Fruit fly (Drosophila melanogaster) whole organism, prepupa: ENCODE data around the gene Hsp83.
A peak's percentile ranks its signal among the peaks of the same experiment; 100 is the strongest.

ENCODE experiments used
- Blimp-1 ChIP-seq: fragments of 200-800 bp; sonication (Bioruptor generic); optimal IDR thresholded peaks from 3 replicates; lab custom pipeline; 2017; ENCODE audit warnings: missing biosample characterization, missing genetic modification characterization, mild to moderate bottlenecking, moderate library complexity, missing genetic modification reagents
- CG10669 ChIP-seq: fragments of 200-800 bp; sonication (Bioruptor generic); optimal IDR thresholded peaks from 3 replicates; lab custom pipeline; 2018; ENCODE audit warnings: missing biosample characterization, mild to moderate bottlenecking, missing genetic modification characterization, moderate library complexity
- CG11294 ChIP-seq: fragments of 200-800 bp; sonication (Bioruptor generic); IDR thresholded peaks from 2 replicates; pipeline ENCODE4 v1.3.6; 2022; ENCODE audit warnings: missing biosample characterization, missing genetic modification characterization
- CG11762 ChIP-seq: fragments of 200-800 bp; sonication (Bioruptor generic); optimal IDR thresholded peaks from 3 replicates; lab custom pipeline; 2016; ENCODE audit warnings: missing biosample characterization, missing genetic modification characterization; ENCODE audit not compliant: insufficient read depth
- CG11902 ChIP-seq: fragments of 200-800 bp; sonication (Bioruptor generic); optimal IDR thresholded peaks from 3 replicates; lab custom pipeline; 2016; ENCODE audit warnings: missing biosample characterization, missing genetic modification characterization
- CG15336 ChIP-seq: fragments of 200-800 bp; sonication (Bioruptor generic); IDR thresholded peaks from 2 replicates; pipeline ENCODE4 v1.3.6; 2022; ENCODE audit warnings: missing biosample characterization, missing genetic modification characterization
- CG1621 ChIP-seq: fragments of 200-800 bp; sonication (Bioruptor generic); optimal IDR thresholded peaks from 3 replicates; lab custom pipeline; 2018; ENCODE audit warnings: missing biosample characterization, mild to moderate bottlenecking, missing genetic modification characterization
- CG16779 ChIP-seq: fragments of 200-800 bp; sonication (Bioruptor generic); optimal IDR thresholded peaks from 3 replicates; lab custom pipeline; 2017; ENCODE audit warnings: missing biosample characterization, mild to moderate bottlenecking, missing genetic modification characterization
- CG3032 ChIP-seq: fragments of 200-800 bp; optimal IDR thresholded peaks from 2 replicates; lab custom pipeline; 2019; ENCODE audit warnings: missing biosample characterization, mild to moderate bottlenecking, missing genetic modification characterization, moderate library complexity
- CG31627 ChIP-seq: fragments of 200-800 bp; sonication (Bioruptor generic); optimal IDR thresholded peaks from 3 replicates; lab custom pipeline; 2016; ENCODE audit warnings: missing biosample characterization, missing genetic modification characterization
- CG32006 ChIP-seq: fragments of 200-800 bp; sonication (Bioruptor generic); optimal IDR thresholded peaks from 3 replicates; lab custom pipeline; 2017; ENCODE audit warnings: missing biosample characterization, mild to moderate bottlenecking, missing genetic modification characterization
- CG34406 ChIP-seq: fragments of 200-800 bp; sonication (Bioruptor generic); optimal IDR thresholded peaks from 3 replicates; lab custom pipeline; 2016; ENCODE audit warnings: missing biosample characterization, missing genetic modification characterization
- CG3919 ChIP-seq: fragments of 200-800 bp; sonication (Bioruptor generic); optimal IDR thresholded peaks from 3 replicates; lab custom pipeline; 2016; ENCODE audit warnings: missing biosample characterization, missing genetic modification characterization
- CG6163 ChIP-seq: fragments of 200-800 bp; sonication (Bioruptor generic); IDR thresholded peaks from 3 replicates; pipeline ENCODE4 v1.3.6; 2022; ENCODE audit warnings: missing biosample characterization, missing genetic modification characterization
- CG6276 ChIP-seq: fragments of 200-800 bp; sonication (Bioruptor generic); optimal IDR thresholded peaks from 2 replicates; lab custom pipeline; 2017; ENCODE audit warnings: missing biosample characterization, mild to moderate bottlenecking, missing genetic modification characterization
- CG6792 ChIP-seq: fragments of 200-800 bp; sonication (Bioruptor generic); optimal IDR thresholded peaks from 3 replicates; lab custom pipeline; 2016; ENCODE audit warnings: missing biosample characterization, missing genetic modification characterization
- CG6808 ChIP-seq: fragments of 200-800 bp; sonication (Bioruptor generic); optimal IDR thresholded peaks from 3 replicates; lab custom pipeline; 2017; ENCODE audit warnings: missing biosample characterization, missing genetic modification characterization, mild to moderate bottlenecking, moderate library complexity, missing genetic modification reagents
- CG6854 ChIP-seq: fragments of 200-800 bp; sonication (Bioruptor generic); optimal IDR thresholded peaks from 2 replicates; lab custom pipeline; 2017; ENCODE audit warnings: missing biosample characterization, mild to moderate bottlenecking, missing genetic modification characterization
- CG7368 ChIP-seq: fragments of 200-800 bp; sonication (Bioruptor generic); optimal IDR thresholded peaks from 3 replicates; lab custom pipeline; 2016; ENCODE audit warnings: missing biosample characterization, missing genetic modification characterization
- CG8119 ChIP-seq: fragments of 200-800 bp; sonication (Bioruptor generic); IDR thresholded peaks from 3 replicates; pipeline ENCODE4 v1.3.6; 2022; ENCODE audit warnings: missing biosample characterization, missing genetic modification characterization
- CG8319 ChIP-seq: fragments of 200-800 bp; sonication (Bioruptor generic); optimal IDR thresholded peaks from 3 replicates; lab custom pipeline; 2016; ENCODE audit warnings: missing biosample characterization, missing genetic modification characterization
- CG8632 ChIP-seq: fragments of 200-800 bp; sonication (Bioruptor generic); optimal IDR thresholded peaks from 3 replicates; lab custom pipeline; 2016; ENCODE audit warnings: missing biosample characterization, missing genetic modification characterization
- CG9139 ChIP-seq: fragments of 200-800 bp; sonication (Bioruptor generic); optimal IDR thresholded peaks from 3 replicates; lab custom pipeline; 2017; ENCODE audit warnings: missing biosample characterization, mild to moderate bottlenecking, missing genetic modification characterization
- Eip75B ChIP-seq: fragments of 200-800 bp; sonication (Bioruptor generic); optimal IDR thresholded peaks from 3 replicates; lab custom pipeline; 2016; ENCODE audit warnings: missing biosample characterization, missing genetic modification characterization
- Eip78C ChIP-seq: fragments of 200-800 bp; sonication (Bioruptor generic); peaks from one replicate; lab custom pipeline; 2016; ENCODE audit warnings: missing biosample characterization, missing genetic modification characterization
- Eip93F ChIP-seq: fragments of 200-800 bp; sonication (Bioruptor generic); optimal IDR thresholded peaks from 2 replicates; lab custom pipeline; 2016; ENCODE audit warnings: missing biosample characterization, mild to moderate bottlenecking, missing genetic modification characterization
- Ets96B ChIP-seq: fragments of 200-800 bp; optimal IDR thresholded peaks from 2 replicates; lab custom pipeline; 2019; ENCODE audit warnings: missing biosample characterization, mild to moderate bottlenecking, missing genetic modification characterization, moderate library complexity
- Gug ChIP-seq: fragments of 200-800 bp; sonication (Bioruptor generic); IDR thresholded peaks from 2 replicates; pipeline ENCODE4 v1.3.6; 2022; ENCODE audit warnings: missing biosample characterization, missing genetic modification characterization
- Hr39 ChIP-seq: fragments of 200-800 bp; sonication (Bioruptor generic); optimal IDR thresholded peaks from 2 replicates; lab custom pipeline; 2016; ENCODE audit warnings: missing biosample characterization, missing genetic modification characterization
- Hr4 ChIP-seq: fragments of 200-800 bp; sonication (Bioruptor generic); optimal IDR thresholded peaks from 3 replicates; lab custom pipeline; 2016; ENCODE audit warnings: missing biosample characterization, missing genetic modification characterization
- Lpt ChIP-seq: fragments of 200-800 bp; sonication (Bioruptor generic); optimal IDR thresholded peaks from 3 replicates; lab custom pipeline; 2016; ENCODE audit warnings: missing biosample characterization, missing genetic modification characterization
- Met ChIP-seq: fragments of 200-800 bp; sonication (Bioruptor generic); optimal IDR thresholded peaks from 3 replicates; lab custom pipeline; 2016; ENCODE audit warnings: missing biosample characterization, missing genetic modification characterization
- OdsH ChIP-seq: fragments of 200-800 bp; sonication (Bioruptor generic); optimal IDR thresholded peaks from 3 replicates; lab custom pipeline; 2016; ENCODE audit warnings: missing biosample characterization, missing genetic modification characterization
- Sox102F ChIP-seq: fragments of 200-800 bp; sonication (Bioruptor generic); optimal IDR thresholded peaks from 2 replicates; lab custom pipeline; 2016; ENCODE audit warnings: missing biosample characterization, mild to moderate bottlenecking, missing genetic modification characterization
- Sox14 ChIP-seq: fragments of 200-800 bp; sonication (Bioruptor generic); optimal IDR thresholded peaks from 3 replicates; lab custom pipeline; 2016; ENCODE audit warnings: missing biosample characterization, missing genetic modification characterization
- Sox15 ChIP-seq: fragments of 200-800 bp; sonication (Bioruptor generic); optimal IDR thresholded peaks from 3 replicates; lab custom pipeline; 2016; ENCODE audit warnings: missing biosample characterization, missing genetic modification characterization
- achi ChIP-seq: fragments of 200-800 bp; sonication (Bioruptor generic); optimal IDR thresholded peaks from 3 replicates; lab custom pipeline; 2016; ENCODE audit warnings: missing biosample characterization, missing genetic modification characterization
- acj6 ChIP-seq: fragments of 200-800 bp; sonication (Bioruptor generic); optimal IDR thresholded peaks from 3 replicates; lab custom pipeline; 2016; ENCODE audit warnings: missing biosample characterization, missing genetic modification characterization
- cyc ChIP-seq: fragments of 200-800 bp; sonication (Bioruptor generic); optimal IDR thresholded peaks from 3 replicates; lab custom pipeline; 2016; ENCODE audit warnings: missing biosample characterization, missing genetic modification characterization
- dac ChIP-seq: fragments of 200-800 bp; sonication (Bioruptor generic); optimal IDR thresholded peaks from 2 replicates; lab custom pipeline; 2017; ENCODE audit warnings: missing biosample characterization, mild to moderate bottlenecking, missing genetic modification characterization
- dsx ChIP-seq: fragments of 200-800 bp; optimal IDR thresholded peaks from 3 replicates; lab custom pipeline; 2019; ENCODE audit warnings: missing biosample characterization, mild to moderate bottlenecking, missing genetic modification characterization, moderate library complexity; ENCODE audit not compliant: poor library complexity, severe bottlenecking
- esn ChIP-seq: fragments of 200-800 bp; sonication (Bioruptor generic); optimal IDR thresholded peaks from 2 replicates; lab custom pipeline; 2016; ENCODE audit warnings: missing biosample characterization, mild to moderate bottlenecking, missing genetic modification characterization, moderate library complexity
- fd59A ChIP-seq: fragments of 200-800 bp; sonication (Bioruptor generic); optimal IDR thresholded peaks from 2 replicates; lab custom pipeline; 2017; ENCODE audit warnings: missing biosample characterization, mild to moderate bottlenecking, missing genetic modification characterization, missing genetic modification reagents
- fd85E ChIP-seq: fragments of 200-800 bp; sonication (Bioruptor generic); optimal IDR thresholded peaks from 3 replicates; lab custom pipeline; 2016; ENCODE audit warnings: missing biosample characterization, missing genetic modification characterization
- fkh ChIP-seq: fragments of 200-800 bp; sonication (Bioruptor generic); optimal IDR thresholded peaks from 3 replicates; lab custom pipeline; 2017; ENCODE audit warnings: missing biosample characterization, mild to moderate bottlenecking, missing genetic modification characterization, moderate library complexity
- lz ChIP-seq: fragments of 200-800 bp; sonication (Bioruptor generic); optimal IDR thresholded peaks from 3 replicates; lab custom pipeline; 2016; ENCODE audit warnings: missing biosample characterization, missing genetic modification characterization
- net ChIP-seq: fragments of 200-800 bp; sonication (Bioruptor generic); optimal IDR thresholded peaks from 3 replicates; lab custom pipeline; 2016; ENCODE audit warnings: missing biosample characterization, missing genetic modification characterization
- pdm3 ChIP-seq: fragments of 200-800 bp; sonication (Bioruptor generic); optimal IDR thresholded peaks from 3 replicates; lab custom pipeline; 2016; ENCODE audit warnings: missing biosample characterization, missing genetic modification characterization
- salr ChIP-seq, 2 experiments: fragments of 200-800 bp; sonication (Bioruptor generic); optimal IDR thresholded peaks; 3 replicates each; lab custom pipeline; 2016 to 2018; ENCODE audit warnings: missing biosample characterization in 2 of 2, missing genetic modification characterization in 2 of 2, mild to moderate bottlenecking in 1 of 2
- spab ChIP-seq: fragments of 200-800 bp; sonication (Bioruptor generic); optimal IDR thresholded peaks from 2 replicates; lab custom pipeline; 2017; ENCODE audit warnings: missing biosample characterization, mild to moderate bottlenecking, missing genetic modification characterization, missing genetic modification reagents
- topi ChIP-seq: fragments of 200-800 bp; sonication (Bioruptor generic); optimal IDR thresholded peaks from 3 replicates; lab custom pipeline; 2016; ENCODE audit warnings: missing biosample characterization, missing genetic modification characterization
- vri ChIP-seq: fragments of 200-800 bp; sonication (Bioruptor generic); optimal IDR thresholded peaks from 3 replicates; lab custom pipeline; 2016; ENCODE audit warnings: missing biosample characterization, mild to moderate bottlenecking, missing genetic modification characterization

Gene Hsp83

dm6 chr3L:3192912-3193311, at the start of gene Hsp83:
TSS of gene Hsp83 (plus strand) at chr3L:3192969.
- TF ChIP-seq Eip75B (GFP tag; lab: Kevin White, UChicago) (peak; percentile 95), CG6808 (GFP tag; lab: Kevin White, UChicago) (peak; percentile 93), CG1621 (tag; lab: Kevin White, UChicago) (peak; percentile 89), pdm3 (GFP tag; lab: Kevin White, UChicago) (peak; percentile 88), CG9139 (peak; percentile 98), dac (GFP tag; lab: Kevin White, UChicago) (peak; percentile 68), Eip78C (GFP tag; lab: Kevin White, UChicago) (peak; percentile 99), CG6163 (GFP tag; lab: Robert Waterston, UW) (peak; percentile 97), Met (peak; percentile 94), net (GFP tag; lab: Kevin White, UChicago) (peak; percentile 96), Gug (GFP tag; lab: Robert Waterston, UW) (peak; percentile 70), Eip93F (GFP tag; lab: Kevin White, UChicago) (peak; percentile 89), dsx (GFP tag; lab: Kevin White, UChicago) (peak; percentile 77), salr (GFP tag; optimal IDR thresholded peaks at IDR 0.05; lab: Kevin White, UChicago) (peak; percentile 3 to 90), Ets96B (peak; percentile 68), CG6276 (no peak), CG15336 (peak; percentile 72), CG11902 (peak; percentile 34), CG6854 (GFP tag; lab: Kevin White, UChicago) (peak; percentile 100), CG11762 (peak; percentile 82), achi (GFP tag; lab: Kevin White, UChicago) (peak; percentile 88), esn (GFP tag; lab: Kevin White, UChicago) (peak; percentile 97), lz (GFP tag; lab: Kevin White, UChicago) (peak; percentile 93), Lpt (peak; percentile 32), Sox102F (GFP tag; lab: Kevin White, UChicago) (peak; percentile 98), CG8119 (GFP tag; lab: Robert Waterston, UW) (peak; percentile 82), vri (GFP tag; lab: Kevin White, UChicago) (peak; percentile 98), spab (GFP tag; lab: Kevin White, UChicago) (peak; percentile 79), CG8319 (GFP tag; lab: Kevin White, UChicago) (peak; percentile 89), CG6792 (GFP tag; lab: Kevin White, UChicago) (peak; percentile 90), Sox15 (GFP tag; lab: Kevin White, UChicago) (peak; percentile 18), CG10669 (peak; percentile 90), CG3919 (GFP tag; lab: Kevin White, UChicago) (peak; percentile 96), Hr4 (GFP tag; lab: Kevin White, UChicago) (peak; percentile 72), CG7368 (GFP tag; lab: Kevin White, UChicago) (peak; percentile 96), Sox14 (GFP tag; lab: Kevin White, UChicago) (peak; percentile 84), fd85E (peak; percentile 94), CG8632 (GFP tag; lab: Kevin White, UChicago) (peak; percentile 92), cyc (GFP tag; lab: Kevin White, UChicago) (peak; percentile 90), CG3032 (peak; percentile 82), fkh (peak; percentile 82), CG11294 (GFP tag; lab: Robert Waterston, UW) (peak; percentile 53; the same call in 1 of the 2 replicates), Hr39 (peak; percentile 75), fd59A (GFP tag; lab: Kevin White, UChicago) (peak; percentile 85), OdsH (GFP tag; lab: Kevin White, UChicago) (peak; percentile 84), Blimp-1 (peak; percentile 91), CG16779 (tag; lab: Kevin White, UChicago) (peak; percentile 98), acj6 (GFP tag; lab: Kevin White, UChicago) (peak; percentile 85), CG31627 (GFP tag; lab: Kevin White, UChicago) (peak; percentile 83), CG34406 (peak; percentile 93), topi (GFP tag; lab: Kevin White, UChicago) (peak; percentile 92), CG32006 (GFP tag; lab: Kevin White, UChicago) (peak; percentile 69)
